Worm (Caenorhabditis elegans) whole organism, young adult: Measurements from ENCODE around the gene F29F11.20.

Source experiments
- C17E4.6 ChIP-seq: fragments of 200-800 bp; sonication (Bioruptor generic); IDR thresholded peaks from 2 replicates; pipeline ENCODE4 v1.3.6; 2022; ENCODE audit warnings: missing genetic modification reagents, missing genetic modification characterization, missing compliant biosample characterization
- F23B12.7 ChIP-seq: sonication (generic microtip); optimal IDR thresholded peaks from 2 replicates; lab custom pipeline; 2017; ENCODE audit warnings: missing genetic modification characterization, mild to moderate bottlenecking, missing compliant biosample characterization, antibody characterized with exemption, moderate library complexity; ENCODE audit not compliant: insufficient read depth
- F37B4.10 ChIP-seq: fragments of 200-800 bp; sonication (Bioruptor generic); IDR thresholded peaks from 2 replicates; pipeline ENCODE4 v1.3.6; 2022; ENCODE audit warnings: missing genetic modification characterization, missing compliant biosample characterization
- F39B2.1 ChIP-seq: fragments of 200-800 bp; sonication (Bioruptor generic); IDR thresholded peaks from 2 replicates; pipeline ENCODE4 v1.3.6; 2022; ENCODE audit warnings: missing genetic modification reagents, missing genetic modification characterization, missing compliant biosample characterization
- K12H6.12 ChIP-seq: fragments of 200-800 bp; sonication (Bioruptor generic); optimal IDR thresholded peaks from 2 replicates; lab custom pipeline; 2018; ENCODE audit warnings: mild to moderate bottlenecking, missing genetic modification characterization, missing compliant biosample characterization
- Y56A3A.18 ChIP-seq: fragments of 200-800 bp; sonication (Bioruptor generic); IDR thresholded peaks from 2 replicates; pipeline ENCODE4 v1.3.6; 2022; ENCODE audit warnings: missing genetic modification reagents, missing genetic modification characterization, missing compliant biosample characterization
- Y79H2A.3 ChIP-seq: fragments of 200-800 bp; sonication (Bioruptor generic); conservative IDR thresholded peaks from 2 replicates; pipeline ENCODE4 v1.3.6; 2022; ENCODE audit warnings: missing genetic modification reagents, missing genetic modification characterization, missing compliant biosample characterization
- Y95B8A.8 ChIP-seq: fragments of 200-800 bp; sonication (Bioruptor generic); IDR thresholded peaks from 2 replicates; pipeline ENCODE4 v1.3.6; 2022; ENCODE audit warnings: missing genetic modification reagents, missing genetic modification characterization, missing compliant biosample characterization
- attf-5 ChIP-seq: fragments of 200-800 bp; sonication (Bioruptor generic); optimal IDR thresholded peaks from 2 replicates; lab custom pipeline; 2018; ENCODE audit warnings: mild to moderate bottlenecking, missing genetic modification characterization, missing compliant biosample characterization
- bed-1 ChIP-seq: fragments of 200-800 bp; sonication (Bioruptor generic); IDR thresholded peaks from 2 replicates; pipeline ENCODE4 v1.3.6; 2022; ENCODE audit warnings: missing genetic modification reagents, missing genetic modification characterization, missing compliant biosample characterization
- cebp-1 ChIP-seq, 2 experiments: fragments of 200-800 bp in 1 of 2; sonication (Bioruptor generic) in 1 of 2; sonication (generic microtip) in 1 of 2; IDR thresholded peaks in 1 of 2; optimal IDR thresholded peaks in 1 of 2; 2 replicates each; pipeline versions ENCODE4 v1.3.6 to Lab custom; 2017 to 2022; ENCODE audit warnings: missing compliant biosample characterization in 2 of 2, missing genetic modification characterization in 2 of 2, mild to moderate bottlenecking in 1 of 2, missing genetic modification reagents in 1 of 2, moderate library complexity in 1 of 2
- cebp-2 ChIP-seq: fragments of 200-800 bp; sonication (Bioruptor generic); IDR thresholded peaks from 2 replicates; pipeline ENCODE4 v1.3.6; 2022; ENCODE audit warnings: missing genetic modification characterization, missing compliant biosample characterization
- ceh-79 ChIP-seq: sonication (generic microtip); optimal IDR thresholded peaks from 2 replicates; lab custom pipeline; 2017; ENCODE audit warnings: mild to moderate bottlenecking, missing genetic modification characterization, missing compliant biosample characterization
- fkh-3 ChIP-seq: sonication (generic microtip); optimal IDR thresholded peaks from 2 replicates; lab custom pipeline; 2016; ENCODE audit warnings: mild to moderate bottlenecking, missing genetic modification characterization, missing compliant biosample characterization
- hmg-20 ChIP-seq: fragments of 200-800 bp; sonication (Bioruptor generic); IDR thresholded peaks from 2 replicates; pipeline ENCODE4 v1.3.6; 2022; ENCODE audit warnings: missing genetic modification reagents, missing genetic modification characterization, missing compliant biosample characterization
- hrde-1 ChIP-seq: sonication (generic microtip); optimal IDR thresholded peaks from 2 replicates; lab custom pipeline; 2016; ENCODE audit warnings: missing genetic modification characterization, mild to moderate bottlenecking, missing compliant biosample characterization, moderate library complexity, missing genotype, missing genetic modification reagents, borderline replicate concordance
- lin-54 ChIP-seq: fragments of 200-800 bp; sonication (Bioruptor generic); optimal IDR thresholded peaks from 2 replicates; lab custom pipeline; 2018; ENCODE audit warnings: mild to moderate bottlenecking, missing genetic modification characterization, missing compliant biosample characterization
- lsl-1 ChIP-seq: fragments of 200-800 bp; sonication (Bioruptor generic); optimal IDR thresholded peaks from 2 replicates; lab custom pipeline; 2018; ENCODE audit warnings: mild to moderate bottlenecking, missing genetic modification characterization, moderate library complexity, missing compliant biosample characterization
- mxl-1 ChIP-seq: sonication (generic microtip); optimal IDR thresholded peaks from 2 replicates; lab custom pipeline; 2016; ENCODE audit warnings: missing genetic modification characterization, missing compliant biosample characterization
- nfya-2 ChIP-seq: fragments of 200-800 bp; sonication (Bioruptor generic); IDR thresholded peaks from 2 replicates; pipeline ENCODE4 v1.3.6; 2022; ENCODE audit warnings: missing genetic modification reagents, missing genetic modification characterization, missing compliant biosample characterization
- nhr-120 ChIP-seq: fragments of 200-800 bp; sonication (Bioruptor generic); IDR thresholded peaks from 2 replicates; pipeline ENCODE4 v1.3.6; 2022; ENCODE audit warnings: missing genetic modification characterization, missing compliant biosample characterization
- pbrm-1 ChIP-seq: fragments of 200-800 bp; sonication (Bioruptor generic); IDR thresholded peaks from 2 replicates; pipeline ENCODE4 v1.3.6; 2022; ENCODE audit warnings: missing genetic modification reagents, missing genetic modification characterization, missing compliant biosample characterization
- rec-8 ChIP-seq, 2 experiments: sonication (generic microtip); optimal IDR thresholded peaks; 2 replicates each; lab custom pipeline; 2016; ENCODE audit warnings: mild to moderate bottlenecking in 2 of 2, missing genetic modification characterization in 2 of 2, missing genetic modification reagents in 2 of 2, missing genotype in 2 of 2, missing biosample characterization in 1 of 2, missing compliant biosample characterization in 1 of 2, moderate library complexity in 1 of 2
- snpc-1.1 ChIP-seq: sonication (generic microtip); optimal IDR thresholded peaks from 2 replicates; lab custom pipeline; 2017; ENCODE audit warnings: missing genetic modification characterization, mild to moderate bottlenecking, missing compliant biosample characterization, antibody characterized with exemption, moderate library complexity, missing genotype, missing genetic modification reagents; ENCODE audit not compliant: insufficient read depth
- snpc-3.4 ChIP-seq: sonication (generic microtip); optimal IDR thresholded peaks from 2 replicates; lab custom pipeline; 2017; ENCODE audit warnings: missing genetic modification characterization, mild to moderate bottlenecking, missing compliant biosample characterization, antibody characterized with exemption, moderate library complexity, missing genotype, missing genetic modification reagents
- snpc-4 ChIP-seq, 5 experiments: fragments of 150-350 bp in 1 of 5; sonication (generic microtip) in 4 of 5; optimal IDR thresholded peaks; 2 replicates each; lab custom pipeline; 2014 to 2018; ENCODE audit warnings: missing genetic modification characterization in 5 of 5, missing biosample characterization in 3 of 5, antibody characterized with exemption in 2 of 5, mild to moderate bottlenecking in 2 of 5, missing compliant biosample characterization in 2 of 5, missing genotype in 2 of 5, moderate library complexity in 2 of 5, missing genetic modification reagents in 1 of 5
- xnd-1 ChIP-seq: sonication (generic microtip); optimal IDR thresholded peaks from 2 replicates; lab custom pipeline; 2016; ENCODE audit warnings: missing genotype, missing genetic modification reagents, missing genetic modification characterization, missing compliant biosample characterization
- ztf-18 ChIP-seq: sonication (generic microtip); optimal IDR thresholded peaks from 2 replicates; lab custom pipeline; 2016; ENCODE audit warnings: missing genotype, mild to moderate bottlenecking, missing genetic modification characterization, missing compliant biosample characterization
- ztf-22 ChIP-seq: fragments of 200-800 bp; sonication (Bioruptor generic); optimal IDR thresholded peaks from 2 replicates; lab custom pipeline; 2018; ENCODE audit warnings: mild to moderate bottlenecking, missing genetic modification characterization, moderate library complexity, missing compliant biosample characterization
- ztf-26 ChIP-seq: sonication (generic microtip); optimal IDR thresholded peaks from 2 replicates; lab custom pipeline; 2017; ENCODE audit warnings: missing genetic modification characterization, missing compliant biosample characterization
- ztf-3 ChIP-seq: fragments of 200-800 bp; sonication (Bioruptor generic); optimal IDR thresholded peaks from 2 replicates; lab custom pipeline; 2018; ENCODE audit warnings: mild to moderate bottlenecking, missing genetic modification characterization, missing compliant biosample characterization

The F29F11.20 gene

DNA sequence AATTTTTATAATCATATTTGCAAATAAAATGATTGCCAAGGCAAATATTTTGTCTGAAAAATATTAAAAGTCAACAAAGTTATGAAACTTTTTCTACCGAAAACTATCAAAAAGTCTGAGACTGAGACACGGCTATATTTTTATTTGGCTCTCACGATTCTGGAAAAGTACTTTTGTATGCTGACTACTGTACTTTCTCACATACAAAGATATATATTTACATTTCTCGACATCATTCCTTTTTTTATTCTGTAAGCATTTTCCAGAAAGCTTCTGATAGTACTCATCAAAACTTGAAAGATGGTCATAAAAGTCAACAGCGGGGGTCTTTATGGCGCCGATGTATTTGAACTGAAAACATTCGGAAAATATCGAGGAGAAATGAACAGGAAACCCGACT, 39.6 kb upstream of the F29F11.20 start, which contains the start of gene aqp-6:
TSS of gene aqp-6 (plus strand) at position 301 of the 400 bp plus-strand sequence.
- no peak for TF ChIP-seq rec-8 (tag; optimal IDR thresholded peaks at IDR 0.05; lab: Kevin White, UChicago)
- TF ChIP-seq F39B2.1 (GFP tag; lab: Robert Waterston, UW): no peak
- no peak for TF ChIP-seq nhr-120 (GFP tag; lab: Robert Waterston, UW)
- no peak for TF ChIP-seq attf-5 (GFP tag; lab: Kevin White, UChicago)
- TF ChIP-seq cebp-1 (GFP tag; IDR thresholded peaks at IDR 0.05; lab: Robert Waterston, UW): no peak
- TF ChIP-seq cebp-1 (tag; optimal IDR thresholded peaks at IDR 0.05; lab: Kevin White, UChicago): no peak
- TF ChIP-seq bed-1 (GFP tag; lab: Robert Waterston, UW): no peak
- TF ChIP-seq hrde-1 (tag; lab: Kevin White, UChicago): no peak
- TF ChIP-seq snpc-1.1 (tag; lab: Kevin White, UChicago): no peak
- TF ChIP-seq hmg-20 (GFP tag; lab: Robert Waterston, UW): no peak
- no peak for TF ChIP-seq mxl-1 (tag; lab: Kevin White, UChicago)
- no peak for TF ChIP-seq snpc-3.4
- no peak for TF ChIP-seq snpc-4 (GFP tag; optimal IDR thresholded peaks at IDR 0.05; lab: Kevin White, UChicago)
- no peak for TF ChIP-seq snpc-4 (tag; optimal IDR thresholded peaks at IDR 0.05; lab: Kevin White, UChicago)
- no peak for TF ChIP-seq ztf-18
- TF ChIP-seq ceh-79: no peak
- TF ChIP-seq Y95B8A.8 (GFP tag; lab: Robert Waterston, UW): no peak
- no peak for TF ChIP-seq F37B4.10 (GFP tag; lab: Robert Waterston, UW)
- no peak for TF ChIP-seq ztf-22
- TF ChIP-seq nfya-2 (GFP tag; lab: Robert Waterston, UW): no peak
- TF ChIP-seq pbrm-1 (GFP tag; lab: Robert Waterston, UW): no peak

DNA sequence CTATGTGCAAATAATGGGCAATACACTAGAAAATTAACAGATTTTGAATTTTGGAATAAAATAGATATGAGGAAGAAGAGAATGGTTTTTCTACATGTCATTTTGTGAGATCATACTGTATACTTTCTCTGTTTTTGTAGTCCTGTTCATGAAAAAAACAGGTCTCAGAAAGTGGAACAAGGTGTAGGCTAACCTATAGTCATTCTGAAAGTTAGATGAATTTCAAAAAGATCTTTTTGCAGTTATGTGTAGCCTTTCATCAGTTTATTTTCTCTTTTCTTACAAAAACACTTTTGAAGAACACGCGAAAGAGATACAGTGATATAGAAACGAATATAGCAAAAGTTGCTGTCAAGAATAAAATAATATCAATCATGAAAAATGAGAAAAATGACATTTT, 33.5 kb upstream of the F29F11.20 start, which contains the start of gene ugt-35:
TSS of gene ugt-35 (minus strand) at position 101 of the 400 bp plus-strand sequence.
- TF ChIP-seq Y56A3A.18 (GFP tag; lab: Robert Waterston, UW): no peak
- TF ChIP-seq fkh-3 (tag; lab: Kevin White, UChicago): no peak
- TF ChIP-seq, all 124 proteins: peak for 0

DNA sequence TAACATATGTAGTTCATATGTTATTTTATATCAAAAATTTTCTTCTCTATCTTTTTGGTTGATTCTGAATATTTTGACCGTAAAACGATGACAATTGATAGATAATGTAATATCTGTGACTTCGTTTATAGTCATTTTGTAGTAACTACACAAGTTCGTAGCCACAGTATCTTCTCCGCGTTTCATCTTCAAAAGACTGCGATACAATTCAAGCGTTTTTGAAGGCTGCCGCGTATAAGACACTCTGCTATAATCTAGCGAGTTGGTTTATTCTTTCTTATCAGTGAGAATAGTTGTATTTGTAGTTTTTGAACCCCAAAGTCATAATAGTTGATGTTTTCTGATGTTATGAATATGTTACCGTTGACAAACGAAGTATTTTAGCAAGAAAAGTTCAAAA, 30.7 kb upstream of the F29F11.20 start, which contains the start of gene ugt-34:
TSS of gene ugt-34 (minus strand) at position 21 of the 400 bp plus-strand sequence.
- TF ChIP-seq C17E4.6 (GFP tag; lab: Robert Waterston, UW) (no peak), lin-54 (no peak), Y95B8A.8 (GFP tag; lab: Robert Waterston, UW) (no peak), K12H6.12 (tag; lab: Kevin White, UChicago) (no peak), hmg-20 (GFP tag; lab: Robert Waterston, UW) (no peak)

DNA sequence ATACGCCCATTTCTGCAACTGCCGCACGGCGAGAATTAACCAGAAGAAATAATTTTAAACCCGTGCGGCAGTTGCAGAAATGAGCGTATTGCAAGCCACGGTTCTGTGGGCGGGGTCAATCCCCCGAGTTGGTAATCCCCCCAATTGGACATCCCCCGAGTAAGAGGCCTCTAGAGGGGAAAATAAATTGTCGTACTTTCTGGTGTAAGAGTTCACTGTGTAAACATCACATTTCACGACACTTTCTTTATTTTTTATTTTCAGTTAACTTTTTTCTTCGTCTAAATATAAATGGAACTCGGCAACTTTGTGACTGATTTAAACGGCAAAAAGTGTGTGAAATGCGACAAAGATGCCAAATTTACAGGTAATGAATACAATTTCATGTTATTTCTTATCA, 29.7 kb upstream of the F29F11.20 start, which contains the start of gene tut-2:
TSS of gene tut-2 (plus strand) at position 277 of the 400 bp plus-strand sequence.
- TF ChIP-seq lsl-1: no peak
- 0 out of 2 replicates have a peak, but pooled peaks have one; percentile 14 for TF ChIP-seq cebp-2 (GFP tag; lab: Robert Waterston, UW)
- no peak for TF ChIP-seq Y79H2A.3 (GFP tag; lab: Robert Waterston, UW)
- TF ChIP-seq ztf-26 (tag; lab: Kevin White, UChicago): no peak
- no peak for TF ChIP-seq xnd-1 (tag; lab: Kevin White, UChicago)
- no peak for TF ChIP-seq F23B12.7 (tag; lab: Kevin White, UChicago)
- no peak for TF ChIP-seq ztf-3
